Worm (Caenorhabditis elegans) whole organism, young adult: ENCODE results near the gene F45E12.5.

Experiments used
- C06A6.2 ChIP-seq: fragments of 200-800 bp; sonication (Bioruptor generic); conservative IDR thresholded peaks from 2 replicates; pipeline ENCODE4 v1.3.6; 2022; ENCODE audit warnings: missing genetic modification characterization, missing compliant biosample characterization
- C17E4.6 ChIP-seq: fragments of 200-800 bp; sonication (Bioruptor generic); IDR thresholded peaks from 2 replicates; pipeline ENCODE4 v1.3.6; 2022; ENCODE audit warnings: missing genetic modification reagents, missing genetic modification characterization, missing compliant biosample characterization
- D2030.7 ChIP-seq: fragments of 200-800 bp; sonication (Bioruptor generic); IDR thresholded peaks from 2 replicates; pipeline ENCODE4 v1.3.6; 2022; ENCODE audit warnings: missing genetic modification reagents, missing genetic modification characterization, missing compliant biosample characterization
- F37B4.10 ChIP-seq: fragments of 200-800 bp; sonication (Bioruptor generic); IDR thresholded peaks from 2 replicates; pipeline ENCODE4 v1.3.6; 2022; ENCODE audit warnings: missing genetic modification characterization, missing compliant biosample characterization
- F49E8.2 ChIP-seq: sonication (generic microtip); optimal IDR thresholded peaks from 3 replicates; lab custom pipeline; 2017; ENCODE audit warnings: missing genetic modification characterization, mild to moderate bottlenecking, missing compliant biosample characterization, antibody characterized with exemption, moderate library complexity; ENCODE audit not compliant: insufficient read depth
- F52B5.7 ChIP-seq: sonication (generic microtip); optimal IDR thresholded peaks from 2 replicates; lab custom pipeline; 2016; ENCODE audit warnings: mild to moderate bottlenecking, missing genetic modification characterization, missing compliant biosample characterization
- Y53G8AR.9 ChIP-seq: fragments of 200-800 bp; sonication (Bioruptor generic); conservative IDR thresholded peaks from 2 replicates; pipeline ENCODE4 v1.3.6; 2022; ENCODE audit warnings: missing genetic modification reagents, missing genetic modification characterization, missing compliant biosample characterization
- ama-1 ChIP-seq, 3 experiments: fragments of 150-350 bp in 1 of 3; sonication (generic microtip) in 2 of 3; optimal IDR thresholded peaks; 2 replicates each; lab custom pipeline; 2014 to 2018; ENCODE audit warnings: missing biosample characterization in 2 of 3, missing genetic modification characterization in 2 of 3, missing genetic modification reagents in 2 of 3
- cebp-1 ChIP-seq, 2 experiments: fragments of 200-800 bp in 1 of 2; sonication (Bioruptor generic) in 1 of 2; sonication (generic microtip) in 1 of 2; IDR thresholded peaks in 1 of 2; optimal IDR thresholded peaks in 1 of 2; 2 replicates each; pipeline versions ENCODE4 v1.3.6 to Lab custom; 2017 to 2022; ENCODE audit warnings: missing compliant biosample characterization in 2 of 2, missing genetic modification characterization in 2 of 2, mild to moderate bottlenecking in 1 of 2, missing genetic modification reagents in 1 of 2, moderate library complexity in 1 of 2
- chd-7 ChIP-seq: sonication (generic microtip); optimal IDR thresholded peaks from 2 replicates; lab custom pipeline; 2016; ENCODE audit warnings: mild to moderate bottlenecking, missing genetic modification characterization, moderate library complexity, missing compliant biosample characterization
- gei-17 ChIP-seq: fragments of 200-800 bp; sonication (Bioruptor generic); optimal IDR thresholded peaks from 2 replicates; lab custom pipeline; 2018; ENCODE audit warnings: mild to moderate bottlenecking, missing genetic modification characterization, missing compliant biosample characterization
- him-1 ChIP-seq: sonication (generic microtip); optimal IDR thresholded peaks from 2 replicates; lab custom pipeline; 2016; ENCODE audit warnings: missing genotype, missing genetic modification reagents, missing genetic modification characterization, missing compliant biosample characterization
- lag-1 ChIP-seq: fragments of 200-800 bp; sonication (Bioruptor generic); IDR thresholded peaks from 2 replicates; pipeline ENCODE4 v1.3.6; 2022; ENCODE audit warnings: missing genetic modification reagents, missing genetic modification characterization, missing compliant biosample characterization
- lin-26 ChIP-seq: fragments of 200-800 bp; sonication (Bioruptor generic); IDR thresholded peaks from 2 replicates; pipeline ENCODE4 v1.3.6; 2022; ENCODE audit warnings: missing genetic modification reagents, missing genetic modification characterization, missing compliant biosample characterization
- mcd-1 ChIP-seq: fragments of 200-800 bp; sonication (Bioruptor generic); IDR thresholded peaks from 2 replicates; pipeline ENCODE4 v1.3.6; 2022; ENCODE audit warnings: missing genetic modification reagents, missing genetic modification characterization, missing compliant biosample characterization
- mel-28 ChIP-seq: sonication (generic microtip); optimal IDR thresholded peaks from 2 replicates; lab custom pipeline; 2016; ENCODE audit warnings: borderline replicate concordance, mild to moderate bottlenecking, missing genetic modification characterization, missing compliant biosample characterization
- nhr-120 ChIP-seq: fragments of 200-800 bp; sonication (Bioruptor generic); IDR thresholded peaks from 2 replicates; pipeline ENCODE4 v1.3.6; 2022; ENCODE audit warnings: missing genetic modification characterization, missing compliant biosample characterization
- pha-4 ChIP-seq: fragments of 150-350 bp; sonication (generic microtip); optimal IDR thresholded peaks from 2 replicates; lab custom pipeline; 2014; ENCODE audit warnings: missing biosample characterization, missing genetic modification reagents, missing genetic modification characterization
- repo-1 ChIP-seq: sonication (generic microtip); optimal IDR thresholded peaks from 2 replicates; lab custom pipeline; 2017; ENCODE audit warnings: mild to moderate bottlenecking, missing genetic modification characterization, missing compliant biosample characterization
- snpc-1.3 ChIP-seq: sonication (generic microtip); optimal IDR thresholded peaks from 2 replicates; lab custom pipeline; 2017; ENCODE audit warnings: missing genetic modification characterization, mild to moderate bottlenecking, missing compliant biosample characterization, antibody characterized with exemption, moderate library complexity, missing genotype, missing genetic modification reagents; ENCODE audit not compliant: insufficient read depth
- snpc-3.4 ChIP-seq: sonication (generic microtip); optimal IDR thresholded peaks from 2 replicates; lab custom pipeline; 2017; ENCODE audit warnings: missing genetic modification characterization, mild to moderate bottlenecking, missing compliant biosample characterization, antibody characterized with exemption, moderate library complexity, missing genotype, missing genetic modification reagents
- snpc-4 ChIP-seq, 5 experiments: fragments of 150-350 bp in 1 of 5; sonication (generic microtip) in 4 of 5; optimal IDR thresholded peaks; 2 replicates each; lab custom pipeline; 2014 to 2018; ENCODE audit warnings: missing genetic modification characterization in 5 of 5, missing biosample characterization in 3 of 5, antibody characterized with exemption in 2 of 5, mild to moderate bottlenecking in 2 of 5, missing compliant biosample characterization in 2 of 5, missing genotype in 2 of 5, moderate library complexity in 2 of 5, missing genetic modification reagents in 1 of 5
- somi-1 ChIP-seq: fragments of 200-800 bp; sonication (Bioruptor generic); optimal IDR thresholded peaks from 2 replicates; lab custom pipeline; 2018; ENCODE audit warnings: mild to moderate bottlenecking, missing genetic modification characterization, missing compliant biosample characterization
- zfh-2 ChIP-seq: fragments of 200-800 bp; sonication (Bioruptor generic); conservative IDR thresholded peaks from 2 replicates; pipeline ENCODE4 v1.3.6; 2022; ENCODE audit warnings: missing genetic modification reagents, missing genetic modification characterization, missing compliant biosample characterization
- ztf-26 ChIP-seq: sonication (generic microtip); optimal IDR thresholded peaks from 2 replicates; lab custom pipeline; 2017; ENCODE audit warnings: missing genetic modification characterization, missing compliant biosample characterization

Gene F45E12.5

DNA sequence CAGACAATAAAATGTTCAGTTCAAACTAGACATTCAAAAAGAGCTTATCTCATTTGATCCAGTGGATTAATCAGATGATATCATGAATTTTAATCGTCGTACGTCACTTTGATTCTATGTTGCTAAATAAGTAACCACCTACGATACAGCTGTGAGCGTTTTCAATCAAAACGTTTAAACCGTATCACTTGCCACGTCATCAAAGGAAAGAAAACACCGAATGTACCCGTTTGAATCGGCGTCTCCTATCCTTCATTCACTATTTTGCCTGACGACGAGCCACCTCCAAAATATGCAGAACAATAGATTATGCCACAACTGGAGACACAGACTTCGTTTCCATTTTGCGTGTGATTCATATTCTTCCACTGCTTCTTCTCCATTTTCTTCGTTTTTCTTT is 35.9 kb upstream of the F45E12.5 start:
- no peak for TF ChIP-seq snpc-4 (GFP tag; optimal IDR thresholded peaks at IDR 0.05; lab: Kevin White, UChicago)
- no peak for TF ChIP-seq snpc-4 (tag; optimal IDR thresholded peaks at IDR 0.05; lab: Kevin White, UChicago)
- TF ChIP-seq, all 124 proteins: peak for 0

DNA sequence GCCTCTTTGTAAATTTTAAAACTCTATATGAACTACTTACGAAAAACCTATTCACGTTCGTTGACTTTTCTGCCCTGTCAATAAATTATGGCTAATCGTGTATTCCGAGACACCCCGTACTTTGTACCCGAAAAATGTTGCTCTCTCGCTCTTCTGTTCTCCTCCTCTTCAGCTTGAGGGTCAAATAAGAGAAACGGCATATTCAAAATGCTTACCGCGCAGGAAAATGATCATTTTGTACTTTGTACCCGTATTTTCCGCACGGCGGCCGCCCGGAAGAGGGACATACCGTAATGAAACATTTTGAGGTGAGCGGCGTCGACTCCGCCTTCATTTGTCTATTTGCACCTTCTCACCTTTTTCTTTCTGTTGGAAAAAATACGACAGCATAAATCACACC is 33.8 kb upstream of the F45E12.5 start:
- TF ChIP-seq ama-1 (optimal IDR thresholded peaks at IDR 0.05; lab: Kevin White, UChicago) (peak; percentile 24), ama-1 (GFP tag; optimal IDR thresholded peaks at IDR 0.05; lab: Kevin White, UChicago) (no peak), snpc-1.3 (tag; lab: Kevin White, UChicago) (no peak), mel-28 (tag; lab: Kevin White, UChicago) (no peak), chd-7 (tag; lab: Kevin White, UChicago) (peak; percentile 13), C06A6.2 (no peak), repo-1 (no peak), nhr-120 (GFP tag; lab: Robert Waterston, UW) (no peak), zfh-2 (GFP tag; lab: Robert Waterston, UW) (no peak), cebp-1 (GFP tag; IDR thresholded peaks at IDR 0.05; lab: Robert Waterston, UW) (no peak), cebp-1 (tag; optimal IDR thresholded peaks at IDR 0.05; lab: Kevin White, UChicago) (peak; percentile 1)

DNA sequence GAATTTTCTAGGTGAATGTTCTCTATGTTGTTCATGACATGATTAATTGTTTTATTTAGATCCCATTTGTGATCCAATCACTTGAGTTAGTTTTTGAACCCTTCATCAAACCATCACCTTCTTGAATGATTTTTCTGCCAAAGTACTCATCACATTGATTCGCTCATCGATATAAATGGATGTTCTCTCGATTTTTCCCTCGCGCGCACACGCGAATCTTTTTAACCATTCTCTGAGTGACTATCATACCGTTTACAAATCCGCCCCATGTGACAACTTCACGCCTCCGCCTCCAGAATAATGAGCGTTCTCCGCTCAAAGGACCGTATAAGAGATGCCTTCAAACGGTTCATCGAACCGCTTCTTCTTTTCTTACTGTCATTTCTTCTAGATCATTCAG is 33.0 kb upstream of the F45E12.5 start:
- TF ChIP-seq gei-17 (GFP tag; lab: Kevin White, UChicago) (no peak), lin-26 (peak; percentile 39; the same call in 1 of the 2 replicates), C06A6.2 (peak; percentile 49; the same call in 1 of the 2 replicates)

DNA sequence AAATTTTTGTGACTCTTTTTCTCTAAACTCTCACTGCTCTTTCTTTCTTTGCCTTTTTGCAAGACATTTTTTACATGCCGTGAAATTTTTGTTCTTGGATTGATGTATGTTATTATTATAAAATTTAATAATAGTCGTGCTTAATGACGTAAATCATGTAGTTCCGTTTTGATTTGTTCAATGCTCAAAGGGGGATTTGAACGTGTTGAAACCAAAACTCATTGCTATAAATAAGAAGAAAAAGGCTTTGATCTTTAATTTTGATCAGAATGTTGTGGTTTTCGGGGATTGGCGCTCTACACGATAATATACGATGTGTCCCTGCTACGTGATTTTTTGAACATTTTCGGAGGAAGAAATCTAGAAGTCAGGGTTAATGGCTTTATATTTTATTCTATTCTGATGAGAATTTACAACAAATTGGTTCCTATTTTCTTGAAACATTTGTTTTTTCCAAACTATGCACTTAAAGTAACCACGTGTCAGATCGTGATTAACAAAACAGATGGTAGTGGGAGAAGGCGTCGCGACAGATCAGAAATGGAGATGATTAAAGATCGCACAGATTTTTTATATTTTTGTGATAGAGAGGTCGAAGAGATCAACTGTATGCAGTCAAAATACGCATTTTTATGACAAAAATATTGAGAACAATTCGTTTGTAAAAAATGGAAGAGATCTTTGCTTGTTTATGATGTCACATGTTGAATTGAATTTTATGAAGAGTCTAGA is 31.8 kb upstream of the F45E12.5 start:
- TF ChIP-seq ztf-26 (tag; lab: Kevin White, UChicago) = peak; percentile 6
- TF ChIP-seq C17E4.6 (GFP tag; lab: Robert Waterston, UW) = no peak
- TF ChIP-seq F49E8.2 (tag; lab: Kevin White, UChicago) = no peak
- no peak for TF ChIP-seq mcd-1 (GFP tag; lab: Robert Waterston, UW)
- no peak for TF ChIP-seq D2030.7 (GFP tag; lab: Robert Waterston, UW)
- TF ChIP-seq lag-1 (GFP tag; lab: Robert Waterston, UW) = no peak

DNA sequence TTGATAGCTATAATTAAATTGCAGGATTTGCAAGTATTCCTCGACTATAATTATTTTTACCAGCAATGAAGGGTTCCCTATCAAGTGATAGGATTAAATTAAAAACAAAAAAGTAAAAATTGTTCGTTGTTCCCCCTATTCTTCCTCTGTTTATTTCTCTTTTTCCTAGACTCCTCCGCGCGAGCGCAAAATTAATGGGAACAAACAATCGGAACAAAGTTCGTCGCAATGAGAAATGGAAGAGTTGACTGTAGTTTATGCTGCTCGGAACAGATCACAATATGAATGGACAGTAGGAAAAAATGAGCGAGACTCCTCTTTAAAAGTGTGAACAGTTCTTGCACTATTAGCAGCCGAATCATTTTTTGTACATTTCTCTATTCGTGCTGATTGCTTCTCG is 30.8 kb upstream of the F45E12.5 start:
- no peak for TF ChIP-seq F52B5.7 (tag; lab: Kevin White, UChicago)
- no peak for TF ChIP-seq pha-4 (tag; lab: Kevin White, UChicago)
- TF ChIP-seq snpc-3.4 (tag; lab: Kevin White, UChicago) = no peak
- TF ChIP-seq C06A6.2 = no peak
- no peak for TF ChIP-seq Y53G8AR.9 (GFP tag; lab: Robert Waterston, UW)
- no peak for TF ChIP-seq F37B4.10 (GFP tag; lab: Robert Waterston, UW)
- TF ChIP-seq him-1 = no peak
- TF ChIP-seq lin-26 = no peak

DNA sequence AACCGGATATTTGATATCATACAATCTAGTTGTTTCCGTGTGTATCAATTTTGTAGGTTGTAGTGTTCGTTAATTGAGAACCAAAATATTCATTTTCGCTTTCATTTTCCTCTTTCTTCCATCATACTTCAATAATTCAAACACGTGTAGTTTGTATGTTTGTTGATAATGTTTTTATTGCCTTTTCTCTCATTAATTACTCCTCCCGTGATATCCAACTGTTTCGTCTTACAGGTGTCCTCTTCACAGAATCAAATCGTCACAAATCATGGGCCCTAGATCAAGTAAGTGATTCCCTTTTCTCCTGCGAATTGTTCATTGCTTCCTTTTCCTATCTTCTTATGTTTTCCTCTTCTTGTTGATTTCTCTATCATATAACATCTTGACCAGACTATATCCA is 29.1 kb upstream of the F45E12.5 start, which contains the start of gene nhr-21:
Gene nhr-21 (plus strand): TSS at position 235 of the 400 bp plus-strand sequence.
- TF ChIP-seq gei-17 (GFP tag; lab: Kevin White, UChicago) = no peak
- TF ChIP-seq somi-1 (GFP tag; lab: Kevin White, UChicago) = peak; percentile 9
